Fruit fly (Drosophila melanogaster): Measurements from ENCODE around the gene ex.
A peak's percentile ranks its signal among the peaks of the same experiment; 100 is the strongest.

Gene ex

DNA sequence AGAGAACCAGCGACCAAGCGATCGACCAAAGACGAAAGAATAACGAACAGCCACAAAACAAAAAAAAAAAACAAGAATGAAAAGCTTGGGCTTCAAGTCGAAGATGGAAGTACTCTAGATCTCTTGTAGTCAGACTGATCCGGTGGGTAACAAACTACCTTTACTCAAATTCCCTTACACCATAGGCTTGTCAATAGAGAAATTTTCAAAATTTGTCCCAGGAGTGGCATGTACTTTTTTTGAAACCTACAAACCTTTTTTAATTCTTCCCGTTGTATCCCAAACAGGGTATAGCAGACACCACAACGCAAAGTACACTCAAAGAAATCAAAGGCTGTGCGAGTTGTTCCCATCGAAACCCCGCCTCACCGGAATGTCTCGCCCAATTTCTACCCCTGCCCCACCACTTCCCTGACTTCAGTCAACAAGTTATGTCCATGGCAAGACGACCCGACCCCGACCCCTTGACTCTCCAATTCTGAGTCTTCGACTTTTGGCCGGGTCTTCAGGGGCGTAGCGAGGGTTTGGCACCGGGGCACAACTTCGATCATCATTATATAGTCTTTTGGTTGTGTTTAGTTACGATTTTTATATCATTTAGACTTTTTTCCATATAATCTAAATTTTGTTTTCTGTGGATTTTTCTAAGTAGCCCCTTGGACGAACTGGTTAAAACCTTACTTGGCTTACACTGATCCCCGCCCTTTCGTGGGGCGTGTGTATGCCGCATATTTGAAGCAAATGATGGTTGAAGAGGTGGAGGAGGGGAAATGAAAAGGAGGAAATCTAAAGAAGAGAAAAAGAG, 1.1 kb upstream of the ex start (continued):
- no peak for TF ChIP-seq gce (GFP tag; IDR thresholded peaks at IDR 0.05)
- no peak for TF ChIP-seq CG6654 (GFP tag; optimal IDR thresholded peaks at IDR 0.05)
- peak; percentile 25 for TF ChIP-seq CG2875 (GFP tag; optimal IDR thresholded peaks at IDR 0.05)
- no peak for TF ChIP-seq Dref (GFP tag; IDR thresholded peaks at IDR 0.05)
- no peak for TF ChIP-seq h (optimal IDR thresholded peaks at IDR 0.05)
- TF ChIP-seq CG11093 (GFP tag; IDR thresholded peaks at IDR 0.05) = 0 out of 3 replicates have a peak, but pooled peaks have one; percentile 42
- TF ChIP-seq CG2712 (tag; optimal IDR thresholded peaks at IDR 0.05) = peak; percentile 80
- no peak for TF ChIP-seq HLHmδ (GFP tag; optimal IDR thresholded peaks at IDR 0.05)
- no peak for TF ChIP-seq CG3838 (GFP tag; optimal IDR thresholded peaks at IDR 0.05)
- peak; percentile 31 for TF ChIP-seq Vsx1 (GFP tag; optimal IDR thresholded peaks at IDR 0.05)
- peak; percentile 14 for TF ChIP-seq Hr3 (GFP tag; optimal IDR thresholded peaks at IDR 0.05)
- 0 out of 2 replicates have a peak, but pooled peaks have one; percentile 24 for TF ChIP-seq CG11247 (GFP tag; IDR thresholded peaks at IDR 0.05)
- TF ChIP-seq CG2678 (tag; optimal IDR thresholded peaks at IDR 0.05) = peak; percentile 66
- TF ChIP-seq Scr (GFP tag; IDR thresholded peaks at IDR 0.05; ENCODE audit: partially characterized antibody) = no peak
- TF ChIP-seq CG9727 (GFP tag; optimal IDR thresholded peaks at IDR 0.05) = peak; percentile 56
- peak; percentile 74 for TF ChIP-seq pum (GFP tag; optimal IDR thresholded peaks at IDR 0.05)
- TF ChIP-seq lbe (GFP tag; optimal IDR thresholded peaks at IDR 0.05) = peak; percentile 91
- peak; percentile 44 for TF ChIP-seq CG12155 (GFP tag; optimal IDR thresholded peaks at IDR 0.05)
- TF ChIP-seq lov (optimal IDR thresholded peaks at IDR 0.05) = no peak
- TF ChIP-seq lov (GFP tag; IDR thresholded peaks at IDR 0.05) = 0 out of 3 replicates have a peak, but pooled peaks have one; percentile 51
- no peak for TF ChIP-seq cas (GFP tag; IDR thresholded peaks at IDR 0.05)
- peak; percentile 55 for TF ChIP-seq CG7839 (tag; optimal IDR thresholded peaks at IDR 0.05)
- TF ChIP-seq CG34422 (GFP tag; IDR thresholded peaks at IDR 0.05) = 0 out of 3 replicates have a peak, but pooled peaks have one; percentile 24
- TF ChIP-seq slp2 (GFP tag; optimal IDR thresholded peaks at IDR 0.05) = peak; percentile 20
- peak; percentile 34; the same call in 1 of the 3 replicates for TF ChIP-seq CG16813 (GFP tag; IDR thresholded peaks at IDR 0.05; ENCODE audit: partially characterized antibody)
- 0 out of 2 replicates have a peak, but pooled peaks have one; percentile 32 for TF ChIP-seq aop (GFP tag; IDR thresholded peaks at IDR 0.05)
- no peak for TF ChIP-seq CG32772 (GFP tag; IDR thresholded peaks at IDR 0.05)
- no peak for TF ChIP-seq HmgZ (tag; optimal IDR thresholded peaks at IDR 0.05)
- peak; percentile 59 for TF ChIP-seq Blimp-1 (GFP tag; optimal IDR thresholded peaks at IDR 0.05)
- peak; percentile 13 for TF ChIP-seq CG15514 (GFP tag; optimal IDR thresholded peaks at IDR 0.05)
- TF ChIP-seq CG12299 (tag; optimal IDR thresholded peaks at IDR 0.05) = peak; percentile 5
- TF ChIP-seq CG2889 (GFP tag; IDR thresholded peaks at IDR 0.05) = no peak
- TF ChIP-seq B-H2 (GFP tag; optimal IDR thresholded peaks at IDR 0.05) = no peak
- TF ChIP-seq dpn (GFP tag; optimal IDR thresholded peaks at IDR 0.05) = peak; percentile 23 to 50
- no peak for TF ChIP-seq Hmx (GFP tag; optimal IDR thresholded peaks at IDR 0.05)
- peak; percentile 28 for TF ChIP-seq NfI (GFP tag; optimal IDR thresholded peaks at IDR 0.05)
- TF ChIP-seq C15 (GFP tag; IDR thresholded peaks at IDR 0.05) = no peak
- peak; percentile 58; the same call in 1 of the 2 replicates for TF ChIP-seq chm (GFP tag; IDR thresholded peaks at IDR 0.05)
- no peak for TF ChIP-seq sens-2 (GFP tag; IDR thresholded peaks at IDR 0.05)
- peak; percentile 27 for TF ChIP-seq CG18599 (GFP tag; optimal IDR thresholded peaks at IDR 0.05)
- TF ChIP-seq slbo (GFP tag; IDR thresholded peaks at IDR 0.05) = peak; percentile 66
- no peak for TF ChIP-seq ro (GFP tag; IDR thresholded peaks at IDR 0.05)
- TF ChIP-seq CG10565 (GFP tag; optimal IDR thresholded peaks at IDR 0.05) = no peak
